Fruit fly (Drosophila melanogaster) whole organism, wandering third instar larva: Measurements from ENCODE around the gene CG8668.

Source experiments
- Abd-B ChIP-seq: fragments of >200 bp; optimal IDR thresholded peaks from 2 replicates; lab custom pipeline; 2017; ENCODE audit warnings: missing biosample characterization, missing genetic modification characterization
- Dfd ChIP-seq: fragments of >200 bp; optimal IDR thresholded peaks from 2 replicates; lab custom pipeline; 2017; ENCODE audit warnings: missing biosample characterization, missing genetic modification characterization
- Dif ChIP-seq: fragments of 200-275, 200-300 bp; sonication (Bioruptor generic); optimal IDR thresholded peaks from 2 replicates; lab custom pipeline; 2018; ENCODE audit warnings: missing biosample characterization, missing genetic modification characterization; ENCODE audit not compliant: partially characterized antibody
- GATAd ChIP-seq: sonication (Bioruptor generic); optimal IDR thresholded peaks from 2 replicates; lab custom pipeline; 2016; ENCODE audit warnings: missing biosample characterization, missing genetic modification characterization
- OdsH ChIP-seq: fragments of 200-800 bp; sonication (Bioruptor generic); optimal IDR thresholded peaks from 2 replicates; lab custom pipeline; 2016; ENCODE audit warnings: missing biosample characterization, mild to moderate bottlenecking, missing genetic modification characterization
- br ChIP-seq: fragments of 200-800 bp; sonication (Bioruptor generic); optimal IDR thresholded peaks from 2 replicates; lab custom pipeline; 2016; ENCODE audit warnings: missing biosample characterization, missing genetic modification characterization
- brk ChIP-seq: fragments of 200-800 bp; sonication (Bioruptor generic); optimal IDR thresholded peaks from 2 replicates; lab custom pipeline; 2016; ENCODE audit warnings: missing biosample characterization, mild to moderate bottlenecking, missing genetic modification characterization
- dl ChIP-seq, 2 experiments: fragments of 175-275, 200-275 bp in 1 of 2; fragments of 200-275 bp in 1 of 2; sonication (Bioruptor generic); optimal IDR thresholded peaks; lab custom pipeline; 2018; ENCODE audit warnings: mild to moderate bottlenecking in 2 of 2, missing biosample characterization in 2 of 2, missing genetic modification characterization in 2 of 2, moderate library complexity in 2 of 2; ENCODE audit not compliant: partially characterized antibody in 2 of 2, insufficient read depth in 1 of 2
- dmrt93B ChIP-seq: fragments of 200-800 bp; sonication (Bioruptor generic); optimal IDR thresholded peaks from 2 replicates; lab custom pipeline; 2018; ENCODE audit warnings: missing biosample characterization, mild to moderate bottlenecking, missing genetic modification characterization
- fru ChIP-seq: fragments of 200-800 bp; sonication (Bioruptor generic); optimal IDR thresholded peaks from 3 replicates; lab custom pipeline; 2016; ENCODE audit warnings: missing biosample characterization, mild to moderate bottlenecking, missing genetic modification characterization
- jim ChIP-seq: fragments of 175-275, 200-325 bp; sonication (Bioruptor generic); optimal IDR thresholded peaks from 2 replicates; lab custom pipeline; 2016; ENCODE audit warnings: missing biosample characterization, mild to moderate bottlenecking, missing genetic modification characterization
- pan ChIP-seq: fragments of >200 bp; optimal IDR thresholded peaks from 2 replicates; lab custom pipeline; 2017
- usp ChIP-seq: fragments of >200 bp; optimal IDR thresholded peaks from 2 replicates; lab custom pipeline; 2017; ENCODE audit warnings: missing biosample characterization, missing genetic modification characterization

dm6 chr2L:8097461-8097860 lies 29.3 kb upstream of the CG8668 start:
- no peak for TF ChIP-seq usp (GFP tag; lab: Kevin White, UChicago)
- TF ChIP-seq br (GFP tag; lab: Kevin White, UChicago) = no peak
- no peak for TF ChIP-seq Abd-B (GFP tag; lab: Kevin White, UChicago)
- no peak for TF ChIP-seq dl (GFP tag; optimal IDR thresholded peaks at IDR 0.05; lab: Kevin White, UChicago; ENCODE audit: insufficient read depth in 1 of 2, partially characterized antibody in 2 of 2)
- TF ChIP-seq pan = no peak
- TF ChIP-seq fru = no peak
- no peak for TF ChIP-seq Dif (GFP tag; lab: Kevin White, UChicago)
- TF ChIP-seq GATAd = no peak
- peak; percentile 11 for TF ChIP-seq OdsH
- TF ChIP-seq dmrt93B (GFP tag; lab: Kevin White, UChicago) = no peak
- TF ChIP-seq jim (GFP tag; lab: Kevin White, UChicago) = no peak
- TF ChIP-seq brk (GFP tag; lab: Kevin White, UChicago) = no peak
- TF ChIP-seq Dfd (GFP tag; lab: Kevin White, UChicago) = no peak
